Worm (Caenorhabditis elegans) whole organism, L4 larva: ENCODE measurements around the gene ttr-6.
A peak's percentile ranks its signal among the peaks of the same experiment; 100 is the strongest.

Source experiments
- T26A8.4 ChIP-seq: fragments of 200-800 bp; sonication (Bioruptor generic); IDR thresholded peaks from 2 replicates; pipeline ENCODE4 v1.3.6; 2022; ENCODE audit warnings: missing genetic modification characterization, missing compliant biosample characterization
- ceh-28 ChIP-seq: fragments of 150-350 bp; optimal IDR thresholded peaks from 2 replicates; lab custom pipeline; 2014; ENCODE audit warnings: missing biosample characterization, missing genetic modification reagents, missing genetic modification characterization
- nhr-102 ChIP-seq: sonication (generic microtip); optimal IDR thresholded peaks from 2 replicates; lab custom pipeline; 2016; ENCODE audit warnings: mild to moderate bottlenecking, missing genetic modification characterization, moderate library complexity, missing compliant biosample characterization
- nhr-11 ChIP-seq: fragments of 150-350 bp; optimal IDR thresholded peaks from 2 replicates; lab custom pipeline; 2014; ENCODE audit warnings: missing biosample characterization, missing genetic modification characterization
- nhr-42 ChIP-seq: fragments of 200-800 bp; sonication (Bioruptor generic); IDR thresholded peaks from 2 replicates; pipeline ENCODE4 v1.3.6; 2022; ENCODE audit warnings: missing genetic modification characterization, missing compliant biosample characterization
- nhr-77 ChIP-seq: fragments of 150-350 bp; optimal IDR thresholded peaks from 2 replicates; lab custom pipeline; 2014; ENCODE audit warnings: missing biosample characterization, missing genetic modification characterization

ce11 chrX:6551073-6551652 lies 45.8 kb downstream of the ttr-6 start:
- TF ChIP-seq ceh-28 (tag; lab: Kevin White, UChicago): peak; percentile 4
- TF ChIP-seq nhr-42 (GFP tag; lab: Robert Waterston, UW): no peak
- no peak for TF ChIP-seq T26A8.4
- TF ChIP-seq nhr-77 (tag; lab: Kevin White, UChicago): no peak
- TF ChIP-seq nhr-102 (tag; lab: Kevin White, UChicago): no peak
- no peak for TF ChIP-seq nhr-11 (tag; lab: Kevin White, UChicago)
